Worm (Caenorhabditis elegans): Measurements from ENCODE around the gene srj-52.

The srj-52 gene

DNA sequence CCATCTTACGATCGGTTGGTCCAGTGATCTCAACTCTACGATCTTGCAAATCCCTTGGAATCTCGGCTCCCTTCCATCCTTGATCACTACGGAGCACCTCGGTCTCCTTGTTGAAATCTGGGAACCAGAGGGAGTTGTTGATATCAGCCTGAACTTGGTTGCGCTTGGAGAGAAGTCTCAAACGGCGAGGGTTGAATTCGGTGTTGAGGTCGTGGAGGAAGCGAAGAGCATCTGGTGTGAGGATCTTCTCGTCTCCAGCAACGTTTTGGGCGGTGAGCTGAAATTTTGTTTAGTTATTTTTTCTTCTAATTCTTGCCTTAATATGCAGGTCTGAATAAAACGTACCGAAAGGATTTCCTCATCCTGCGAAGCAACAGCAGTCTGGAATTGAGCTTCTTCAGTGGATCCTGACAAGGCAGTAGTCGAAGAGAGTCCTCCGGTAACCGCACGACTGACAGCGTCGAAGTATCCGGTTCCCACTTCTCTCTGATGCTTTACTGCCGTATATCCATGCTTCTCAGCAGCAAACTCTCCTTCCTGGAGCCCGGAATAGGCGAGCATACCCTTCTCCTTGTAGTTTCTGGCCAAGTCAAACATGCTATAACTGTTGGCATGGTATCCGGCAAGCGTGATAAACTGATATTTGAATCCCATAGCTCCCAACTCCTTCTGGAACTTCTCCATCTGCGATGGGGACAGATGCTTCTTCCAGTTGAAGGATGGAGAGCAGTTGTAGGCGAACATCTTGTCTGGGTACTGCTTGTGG, 30.2 kb upstream of the srj-52 start (continued):
- no peak for TF ChIP-seq athp-1 (tag; optimal IDR thresholded peaks at IDR 0.05)
- no peak for TF ChIP-seq ztf-25 (GFP tag; IDR thresholded peaks at IDR 0.05)
- no peak for TF ChIP-seq pha-4 (tag; optimal IDR thresholded peaks at IDR 0.05)
- TF ChIP-seq xnd-1 (tag; optimal IDR thresholded peaks at IDR 0.05): no peak
- TF ChIP-seq B0261.1 (tag; optimal IDR thresholded peaks at IDR 0.05): no peak
- no peak for TF ChIP-seq snpc-4 (GFP tag; optimal IDR thresholded peaks at IDR 0.05)
- no peak for TF ChIP-seq snpc-4 (tag; optimal IDR thresholded peaks at IDR 0.05)
- TF ChIP-seq F10E7.11 (tag; optimal IDR thresholded peaks at IDR 0.05): no peak
- TF ChIP-seq rcor-1 (GFP tag; IDR thresholded peaks at IDR 0.05): no peak
- no peak for TF ChIP-seq ccch-3 (GFP tag; optimal IDR thresholded peaks at IDR 0.05)

DNA sequence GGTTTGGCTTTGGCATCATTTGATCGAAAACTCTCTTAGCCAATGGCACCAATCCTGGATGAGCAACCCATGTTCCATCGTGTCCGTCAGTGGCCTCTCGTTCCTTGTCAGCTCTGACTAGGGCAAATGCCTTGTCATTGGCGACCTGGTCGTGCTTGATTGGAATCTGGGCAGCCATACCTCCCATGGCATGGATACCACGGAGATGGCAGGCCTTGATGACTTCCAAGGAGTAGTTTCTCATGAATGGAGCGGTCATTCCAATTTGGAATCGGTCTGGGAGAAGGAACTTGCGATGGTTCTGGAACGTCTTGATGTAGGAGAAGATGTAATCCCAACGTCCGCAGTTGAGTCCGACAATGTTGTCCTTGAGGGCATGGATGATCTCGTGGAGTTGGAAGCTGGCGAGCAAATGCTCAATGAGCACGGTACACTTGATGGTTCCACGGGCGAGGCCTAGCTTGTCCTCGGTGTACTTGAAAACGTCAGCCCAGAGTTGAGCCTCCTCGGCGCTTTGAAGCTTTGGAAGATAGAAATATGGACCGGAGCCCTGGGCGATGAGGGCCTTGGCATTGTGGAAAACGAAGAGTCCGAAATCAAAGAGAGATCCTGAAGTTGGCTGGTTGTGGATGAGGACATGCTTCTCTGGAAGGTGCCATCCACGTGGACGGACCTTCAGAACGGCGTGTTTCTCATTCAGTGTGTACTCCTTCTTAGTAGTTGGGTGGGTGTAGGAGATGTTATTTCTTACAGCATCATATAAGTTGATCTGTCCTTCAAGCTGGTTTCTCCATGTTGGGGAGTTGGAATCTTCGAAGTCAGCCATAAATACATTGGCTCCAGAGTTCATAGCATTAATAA, 29.4 kb upstream of the srj-52 start:
- TF ChIP-seq cebp-1 (GFP tag; IDR thresholded peaks at IDR 0.05): no peak
- TF ChIP-seq cebp-1 (tag; optimal IDR thresholded peaks at IDR 0.05): peak; percentile 6
- 0 out of 2 replicates have a peak, but pooled peaks have one; percentile 14 for TF ChIP-seq nfyb-1 (GFP tag; IDR thresholded peaks at IDR 0.05)
- TF ChIP-seq lin-26 (GFP tag; IDR thresholded peaks at IDR 0.05): peak; percentile 75; the same call in 1 of the 2 replicates
- TF ChIP-seq egl-18 (GFP tag; IDR thresholded peaks at IDR 0.05): no peak
- TF ChIP-seq snpc-1.3 (tag; optimal IDR thresholded peaks at IDR 0.05; ENCODE audit: insufficient read depth): no peak
- TF ChIP-seq akir-1 (GFP tag; optimal IDR thresholded peaks at IDR 0.05): no peak
- TF ChIP-seq hlh-12 (tag; optimal IDR thresholded peaks at IDR 0.05): no peak
- TF ChIP-seq ceh-58 (GFP tag; IDR thresholded peaks at IDR 0.05): 0 out of 2 replicates have a peak, but pooled peaks have one; percentile 16
- peak; percentile 10 for TF ChIP-seq Y53G8AR.9 (GFP tag; conservative IDR thresholded peaks at IDR 0.05)
- TF ChIP-seq let-607 (tag; optimal IDR thresholded peaks at IDR 0.05): no peak
- TF ChIP-seq B0336.3 (GFP tag; IDR thresholded peaks at IDR 0.05): peak; percentile 6
- peak; percentile 25 for TF ChIP-seq egl-44 (GFP tag; IDR thresholded peaks at IDR 0.05)
- TF ChIP-seq tlf-1 (GFP tag; optimal IDR thresholded peaks at IDR 0.05): peak; percentile 9
- TF ChIP-seq somi-1 (GFP tag; optimal IDR thresholded peaks at IDR 0.05): peak; percentile 18
- TF ChIP-seq ama-1 (optimal IDR thresholded peaks at IDR 0.05): peak; percentile 88
- TF ChIP-seq ama-1 (GFP tag; optimal IDR thresholded peaks at IDR 0.05): peak in 1 of 2 experiments; percentile 12
- TF ChIP-seq ceh-40 (GFP tag; IDR thresholded peaks at IDR 0.05): 0 out of 2 replicates have a peak, but pooled peaks have one; percentile 5
- peak; percentile 67 for TF ChIP-seq ZK185.1 (tag; optimal IDR thresholded peaks at IDR 0.05; ENCODE audit: poor library complexity, severe bottlenecking)

DNA sequence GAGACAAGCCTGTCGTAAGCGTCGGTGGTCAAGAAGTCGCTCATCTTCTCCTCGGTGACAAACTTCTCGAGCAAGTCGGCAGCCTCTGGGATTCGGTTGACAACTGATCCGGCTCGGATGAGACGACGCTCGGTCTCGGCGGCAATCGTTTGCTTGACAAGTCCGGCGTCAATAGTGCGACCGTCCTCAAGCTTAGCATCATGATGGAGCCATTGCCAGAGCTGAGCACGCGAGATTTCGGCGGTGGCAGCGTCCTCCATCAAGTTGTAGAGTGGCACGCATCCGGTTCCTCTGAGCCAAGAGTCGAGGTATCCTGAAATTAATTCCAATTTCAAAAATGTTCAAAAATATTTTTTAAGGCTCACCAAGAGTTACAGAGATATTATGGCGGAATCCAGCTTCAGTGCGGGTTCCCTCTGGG, 28.7 kb upstream of the srj-52 start:
- TF ChIP-seq egrh-3 (GFP tag; IDR thresholded peaks at IDR 0.05) (peak; percentile 62; the same call in 1 of the 2 replicates), nfyb-1 (GFP tag; IDR thresholded peaks at IDR 0.05) (no peak), B0035.1 (tag; optimal IDR thresholded peaks at IDR 0.05) (no peak), nhr-90 (tag; optimal IDR thresholded peaks at IDR 0.05) (peak; percentile 18), mcd-1 (GFP tag; IDR thresholded peaks at IDR 0.05) (no peak), ccch-3 (GFP tag; optimal IDR thresholded peaks at IDR 0.05) (peak; percentile 28), repo-1 (tag; optimal IDR thresholded peaks at IDR 0.05) (peak; percentile 61), nfya-2 (GFP tag; IDR thresholded peaks at IDR 0.05) (no peak), B0336.3 (GFP tag; IDR thresholded peaks at IDR 0.05) (peak; percentile 6), snpc-3.4 (tag; optimal IDR thresholded peaks at IDR 0.05) (peak; percentile 22), ztf-28 (GFP tag; IDR thresholded peaks at IDR 0.05) (peak; percentile 48; the same call in 1 of the 2 replicates), lin-26 (GFP tag; IDR thresholded peaks at IDR 0.05) (peak; percentile 60), zim-3 (tag; optimal IDR thresholded peaks at IDR 0.05) (peak; percentile 54), snpc-1.1 (tag; optimal IDR thresholded peaks at IDR 0.05; ENCODE audit: insufficient read depth) (no peak), zfh-2 (GFP tag; conservative IDR thresholded peaks at IDR 0.05) (peak; percentile 75), lin-35 (GFP tag; optimal IDR thresholded peaks at IDR 0.05) (peak in 1 of 3 experiments; percentile 43), F22D6.2 (tag; optimal IDR thresholded peaks at IDR 0.05) (no peak), Y53F4B.3 (GFP tag; IDR thresholded peaks at IDR 0.05) (0 out of 2 replicates have a peak, but pooled peaks have one; percentile 6)

Data from whole organism, young adult.